Fruit fly (Drosophila melanogaster) whole organism, prepupa: ENCODE results near the gene CG6927.

Experiments used
- CG10669 ChIP-seq: fragments of 200-800 bp; sonication (Bioruptor generic); optimal IDR thresholded peaks from 3 replicates; lab custom pipeline; 2018; ENCODE audit warnings: missing biosample characterization, mild to moderate bottlenecking, missing genetic modification characterization, moderate library complexity
- CG11294 ChIP-seq: fragments of 200-800 bp; sonication (Bioruptor generic); IDR thresholded peaks from 2 replicates; pipeline ENCODE4 v1.3.6; 2022; ENCODE audit warnings: missing biosample characterization, missing genetic modification characterization
- CG11762 ChIP-seq: fragments of 200-800 bp; sonication (Bioruptor generic); optimal IDR thresholded peaks from 3 replicates; lab custom pipeline; 2016; ENCODE audit warnings: missing biosample characterization, missing genetic modification characterization; ENCODE audit not compliant: insufficient read depth
- CG11902 ChIP-seq: fragments of 200-800 bp; sonication (Bioruptor generic); optimal IDR thresholded peaks from 3 replicates; lab custom pipeline; 2016; ENCODE audit warnings: missing biosample characterization, missing genetic modification characterization
- CG15336 ChIP-seq: fragments of 200-800 bp; sonication (Bioruptor generic); IDR thresholded peaks from 2 replicates; pipeline ENCODE4 v1.3.6; 2022; ENCODE audit warnings: missing biosample characterization, missing genetic modification characterization
- CG16779 ChIP-seq: fragments of 200-800 bp; sonication (Bioruptor generic); optimal IDR thresholded peaks from 3 replicates; lab custom pipeline; 2017; ENCODE audit warnings: missing biosample characterization, mild to moderate bottlenecking, missing genetic modification characterization
- CG3032 ChIP-seq: fragments of 200-800 bp; optimal IDR thresholded peaks from 2 replicates; lab custom pipeline; 2019; ENCODE audit warnings: missing biosample characterization, mild to moderate bottlenecking, missing genetic modification characterization, moderate library complexity
- CG31627 ChIP-seq: fragments of 200-800 bp; sonication (Bioruptor generic); optimal IDR thresholded peaks from 3 replicates; lab custom pipeline; 2016; ENCODE audit warnings: missing biosample characterization, missing genetic modification characterization
- CG4318 ChIP-seq: fragments of 200-800 bp; sonication (Bioruptor generic); optimal IDR thresholded peaks from 3 replicates; lab custom pipeline; 2017; ENCODE audit warnings: missing biosample characterization, mild to moderate bottlenecking, missing genetic modification characterization
- CG6163 ChIP-seq: fragments of 200-800 bp; sonication (Bioruptor generic); IDR thresholded peaks from 3 replicates; pipeline ENCODE4 v1.3.6; 2022; ENCODE audit warnings: missing biosample characterization, missing genetic modification characterization
- CG6276 ChIP-seq: fragments of 200-800 bp; sonication (Bioruptor generic); optimal IDR thresholded peaks from 2 replicates; lab custom pipeline; 2017; ENCODE audit warnings: missing biosample characterization, mild to moderate bottlenecking, missing genetic modification characterization
- CG6792 ChIP-seq: fragments of 200-800 bp; sonication (Bioruptor generic); optimal IDR thresholded peaks from 3 replicates; lab custom pipeline; 2016; ENCODE audit warnings: missing biosample characterization, missing genetic modification characterization
- CG6808 ChIP-seq: fragments of 200-800 bp; sonication (Bioruptor generic); optimal IDR thresholded peaks from 3 replicates; lab custom pipeline; 2017; ENCODE audit warnings: missing biosample characterization, missing genetic modification characterization, mild to moderate bottlenecking, moderate library complexity, missing genetic modification reagents
- CG6854 ChIP-seq: fragments of 200-800 bp; sonication (Bioruptor generic); optimal IDR thresholded peaks from 2 replicates; lab custom pipeline; 2017; ENCODE audit warnings: missing biosample characterization, mild to moderate bottlenecking, missing genetic modification characterization
- CG7368 ChIP-seq: fragments of 200-800 bp; sonication (Bioruptor generic); optimal IDR thresholded peaks from 3 replicates; lab custom pipeline; 2016; ENCODE audit warnings: missing biosample characterization, missing genetic modification characterization
- CG8319 ChIP-seq: fragments of 200-800 bp; sonication (Bioruptor generic); optimal IDR thresholded peaks from 3 replicates; lab custom pipeline; 2016; ENCODE audit warnings: missing biosample characterization, missing genetic modification characterization
- CG9139 ChIP-seq: fragments of 200-800 bp; sonication (Bioruptor generic); optimal IDR thresholded peaks from 3 replicates; lab custom pipeline; 2017; ENCODE audit warnings: missing biosample characterization, mild to moderate bottlenecking, missing genetic modification characterization
- Eip75B ChIP-seq: fragments of 200-800 bp; sonication (Bioruptor generic); optimal IDR thresholded peaks from 3 replicates; lab custom pipeline; 2016; ENCODE audit warnings: missing biosample characterization, missing genetic modification characterization
- Eip78C ChIP-seq: fragments of 200-800 bp; sonication (Bioruptor generic); peaks from one replicate; lab custom pipeline; 2016; ENCODE audit warnings: missing biosample characterization, missing genetic modification characterization
- Eip93F ChIP-seq: fragments of 200-800 bp; sonication (Bioruptor generic); optimal IDR thresholded peaks from 2 replicates; lab custom pipeline; 2016; ENCODE audit warnings: missing biosample characterization, mild to moderate bottlenecking, missing genetic modification characterization
- Ets21C ChIP-seq: fragments of 200-800 bp; sonication (Bioruptor generic); optimal IDR thresholded peaks from 3 replicates; lab custom pipeline; 2016; ENCODE audit warnings: missing biosample characterization, missing genetic modification characterization
- Hr38 ChIP-seq: sonication (Bioruptor generic); optimal IDR thresholded peaks from 2 replicates; lab custom pipeline; 2016; ENCODE audit warnings: missing biosample characterization, missing genetic modification characterization
- Hr4 ChIP-seq: fragments of 200-800 bp; sonication (Bioruptor generic); optimal IDR thresholded peaks from 3 replicates; lab custom pipeline; 2016; ENCODE audit warnings: missing biosample characterization, missing genetic modification characterization
- Lpt ChIP-seq: fragments of 200-800 bp; sonication (Bioruptor generic); optimal IDR thresholded peaks from 3 replicates; lab custom pipeline; 2016; ENCODE audit warnings: missing biosample characterization, missing genetic modification characterization
- Met ChIP-seq: fragments of 200-800 bp; sonication (Bioruptor generic); optimal IDR thresholded peaks from 3 replicates; lab custom pipeline; 2016; ENCODE audit warnings: missing biosample characterization, missing genetic modification characterization
- OdsH ChIP-seq: fragments of 200-800 bp; sonication (Bioruptor generic); optimal IDR thresholded peaks from 3 replicates; lab custom pipeline; 2016; ENCODE audit warnings: missing biosample characterization, missing genetic modification characterization
- Smox ChIP-seq: fragments of 200-800 bp; sonication (Bioruptor generic); optimal IDR thresholded peaks from 3 replicates; lab custom pipeline; 2016; ENCODE audit warnings: missing biosample characterization, missing genetic modification characterization
- Sox102F ChIP-seq: fragments of 200-800 bp; sonication (Bioruptor generic); optimal IDR thresholded peaks from 2 replicates; lab custom pipeline; 2016; ENCODE audit warnings: missing biosample characterization, mild to moderate bottlenecking, missing genetic modification characterization
- Sox14 ChIP-seq: fragments of 200-800 bp; sonication (Bioruptor generic); optimal IDR thresholded peaks from 3 replicates; lab custom pipeline; 2016; ENCODE audit warnings: missing biosample characterization, missing genetic modification characterization
- Sox15 ChIP-seq: fragments of 200-800 bp; sonication (Bioruptor generic); optimal IDR thresholded peaks from 3 replicates; lab custom pipeline; 2016; ENCODE audit warnings: missing biosample characterization, missing genetic modification characterization
- achi ChIP-seq: fragments of 200-800 bp; sonication (Bioruptor generic); optimal IDR thresholded peaks from 3 replicates; lab custom pipeline; 2016; ENCODE audit warnings: missing biosample characterization, missing genetic modification characterization
- acj6 ChIP-seq: fragments of 200-800 bp; sonication (Bioruptor generic); optimal IDR thresholded peaks from 3 replicates; lab custom pipeline; 2016; ENCODE audit warnings: missing biosample characterization, missing genetic modification characterization
- dac ChIP-seq: fragments of 200-800 bp; sonication (Bioruptor generic); optimal IDR thresholded peaks from 2 replicates; lab custom pipeline; 2017; ENCODE audit warnings: missing biosample characterization, mild to moderate bottlenecking, missing genetic modification characterization
- dsx ChIP-seq: fragments of 200-800 bp; optimal IDR thresholded peaks from 3 replicates; lab custom pipeline; 2019; ENCODE audit warnings: missing biosample characterization, mild to moderate bottlenecking, missing genetic modification characterization, moderate library complexity; ENCODE audit not compliant: poor library complexity, severe bottlenecking
- esn ChIP-seq: fragments of 200-800 bp; sonication (Bioruptor generic); optimal IDR thresholded peaks from 2 replicates; lab custom pipeline; 2016; ENCODE audit warnings: missing biosample characterization, mild to moderate bottlenecking, missing genetic modification characterization, moderate library complexity
- fd59A ChIP-seq: fragments of 200-800 bp; sonication (Bioruptor generic); optimal IDR thresholded peaks from 2 replicates; lab custom pipeline; 2017; ENCODE audit warnings: missing biosample characterization, mild to moderate bottlenecking, missing genetic modification characterization, missing genetic modification reagents
- fd85E ChIP-seq: fragments of 200-800 bp; sonication (Bioruptor generic); optimal IDR thresholded peaks from 3 replicates; lab custom pipeline; 2016; ENCODE audit warnings: missing biosample characterization, missing genetic modification characterization
- fkh ChIP-seq: fragments of 200-800 bp; sonication (Bioruptor generic); optimal IDR thresholded peaks from 3 replicates; lab custom pipeline; 2017; ENCODE audit warnings: missing biosample characterization, mild to moderate bottlenecking, missing genetic modification characterization, moderate library complexity
- lz ChIP-seq: fragments of 200-800 bp; sonication (Bioruptor generic); optimal IDR thresholded peaks from 3 replicates; lab custom pipeline; 2016; ENCODE audit warnings: missing biosample characterization, missing genetic modification characterization
- net ChIP-seq: fragments of 200-800 bp; sonication (Bioruptor generic); optimal IDR thresholded peaks from 3 replicates; lab custom pipeline; 2016; ENCODE audit warnings: missing biosample characterization, missing genetic modification characterization
- pdm3 ChIP-seq: fragments of 200-800 bp; sonication (Bioruptor generic); optimal IDR thresholded peaks from 3 replicates; lab custom pipeline; 2016; ENCODE audit warnings: missing biosample characterization, missing genetic modification characterization
- spab ChIP-seq: fragments of 200-800 bp; sonication (Bioruptor generic); optimal IDR thresholded peaks from 2 replicates; lab custom pipeline; 2017; ENCODE audit warnings: missing biosample characterization, mild to moderate bottlenecking, missing genetic modification characterization, missing genetic modification reagents
- ss ChIP-seq, 2 experiments: fragments of 200-800 bp; sonication (Bioruptor generic); optimal IDR thresholded peaks; 2 replicates in 1 of 2; 3 replicates in 1 of 2; lab custom pipeline; 2017 to 2018; ENCODE audit warnings: mild to moderate bottlenecking in 2 of 2, missing biosample characterization in 2 of 2, missing genetic modification characterization in 2 of 2, moderate library complexity in 1 of 2
- topi ChIP-seq: fragments of 200-800 bp; sonication (Bioruptor generic); optimal IDR thresholded peaks from 3 replicates; lab custom pipeline; 2016; ENCODE audit warnings: missing biosample characterization, missing genetic modification characterization
- vri ChIP-seq: fragments of 200-800 bp; sonication (Bioruptor generic); optimal IDR thresholded peaks from 3 replicates; lab custom pipeline; 2016; ENCODE audit warnings: missing biosample characterization, mild to moderate bottlenecking, missing genetic modification characterization

The CG6927 gene

dm6 chrX:4908926-4909432 is 2.3 kb downstream of the CG6927 start, which contains the start of gene CG32772 (continued):
- TF ChIP-seq lz (peak; percentile 86), esn (GFP tag; lab: Kevin White, UChicago) (peak; percentile 91), Eip78C (peak; percentile 99), fd85E (GFP tag; lab: Kevin White, UChicago) (peak; percentile 93), CG8319 (GFP tag; lab: Kevin White, UChicago) (peak; percentile 96), Sox14 (GFP tag; lab: Kevin White, UChicago) (peak; percentile 89), CG9139 (GFP tag; lab: Kevin White, UChicago) (peak; percentile 100), CG11762 (GFP tag; lab: Kevin White, UChicago) (peak; percentile 96), topi (GFP tag; lab: Kevin White, UChicago) (peak; percentile 94), CG6276 (GFP tag; lab: Kevin White, UChicago) (peak; percentile 99), CG4318 (peak; percentile 74), achi (GFP tag; lab: Kevin White, UChicago) (peak; percentile 95), Ets21C (GFP tag; lab: Kevin White, UChicago) (peak; percentile 20), acj6 (peak; percentile 90), CG3032 (tag; lab: Kevin White, UChicago) (peak; percentile 97), CG6808 (GFP tag; lab: Kevin White, UChicago) (peak; percentile 99), fkh (GFP tag; lab: Kevin White, UChicago) (peak; percentile 13), dac (GFP tag; lab: Kevin White, UChicago) (peak; percentile 99)

DNA sequence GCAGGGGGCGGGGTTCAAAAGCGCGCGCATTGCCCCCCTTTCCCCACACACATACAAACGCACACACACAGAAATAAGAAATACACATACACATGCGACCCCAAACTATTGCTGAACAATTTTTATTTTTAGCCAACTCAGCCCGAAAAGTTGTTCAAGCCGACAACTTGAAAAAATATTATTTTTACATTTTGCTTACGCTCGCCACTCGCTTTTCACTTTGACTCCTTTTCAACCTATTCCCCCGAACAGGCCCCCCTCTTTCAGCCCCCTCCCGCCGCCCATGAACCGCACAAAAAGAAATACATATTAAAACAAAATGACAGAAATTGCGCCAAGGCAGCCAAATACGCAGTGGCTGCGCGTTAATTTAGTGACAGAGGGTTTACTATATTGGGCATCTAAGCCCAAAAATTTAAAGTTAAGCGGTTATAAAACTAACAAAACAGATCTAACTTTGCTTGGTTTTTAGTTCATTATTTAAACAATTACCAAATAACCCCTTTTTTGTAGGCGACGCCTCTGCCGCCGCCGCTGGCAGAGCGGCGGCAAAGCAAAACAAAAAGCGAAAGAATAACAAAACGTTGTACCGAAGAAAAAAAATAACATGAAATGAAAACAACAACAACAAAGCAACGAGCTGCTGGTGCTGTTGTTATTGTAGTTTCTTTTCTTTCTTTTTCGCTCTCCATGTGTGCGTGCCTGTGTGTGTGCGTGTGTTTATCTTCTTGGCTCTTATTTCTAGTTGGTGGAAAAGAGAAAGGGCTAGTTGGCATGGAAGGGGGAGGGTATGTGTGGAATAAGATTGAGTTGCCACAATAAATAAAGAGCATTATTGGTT is 3.5 kb downstream of the CG6927 start:
- peak; percentile 100 for TF ChIP-seq CG10669 (GFP tag; lab: Kevin White, UChicago)
- TF ChIP-seq CG6854: peak; percentile 100
- TF ChIP-seq CG11294: peak; percentile 99
- peak; percentile 100 for TF ChIP-seq fd59A (GFP tag; lab: Kevin White, UChicago)
- peak; percentile 100 for TF ChIP-seq dac (GFP tag; lab: Kevin White, UChicago)
- peak; percentile 100 for TF ChIP-seq CG11762 (GFP tag; lab: Kevin White, UChicago)
- TF ChIP-seq Hr4 (GFP tag; lab: Kevin White, UChicago): peak; percentile 100
- peak; percentile 100 for TF ChIP-seq net (GFP tag; lab: Kevin White, UChicago)
- TF ChIP-seq OdsH (GFP tag; lab: Kevin White, UChicago): peak; percentile 100
- TF ChIP-seq Sox15 (GFP tag; lab: Kevin White, UChicago): peak; percentile 100
- peak; percentile 100 for TF ChIP-seq Sox14 (GFP tag; lab: Kevin White, UChicago)
- peak; percentile 100 for TF ChIP-seq pdm3 (GFP tag; lab: Kevin White, UChicago)
- TF ChIP-seq CG9139 (GFP tag; lab: Kevin White, UChicago): peak; percentile 100
- TF ChIP-seq acj6: peak; percentile 100
- peak; percentile 100 for TF ChIP-seq Ets21C (GFP tag; lab: Kevin White, UChicago)
- TF ChIP-seq CG16779: peak; percentile 99
- TF ChIP-seq Hr38: peak; percentile 96
- peak; percentile 100 for TF ChIP-seq Eip93F (GFP tag; lab: Kevin White, UChicago)
- TF ChIP-seq CG31627 (GFP tag; lab: Kevin White, UChicago): peak; percentile 100
- TF ChIP-seq Lpt (GFP tag; lab: Kevin White, UChicago): peak; percentile 100
- peak; percentile 100 for TF ChIP-seq CG7368 (GFP tag; lab: Kevin White, UChicago)
- TF ChIP-seq achi (GFP tag; lab: Kevin White, UChicago): peak; percentile 99
- peak; percentile 99 for TF ChIP-seq fd85E (GFP tag; lab: Kevin White, UChicago)
- TF ChIP-seq CG6808 (GFP tag; lab: Kevin White, UChicago): peak; percentile 99
- TF ChIP-seq lz: peak; percentile 100
- TF ChIP-seq CG15336 (GFP tag; lab: Robert Waterston, UW): peak; percentile 100
- TF ChIP-seq CG6163: peak; percentile 100
- TF ChIP-seq Met (GFP tag; lab: Kevin White, UChicago): peak; percentile 100
- peak; percentile 100 for TF ChIP-seq Smox (GFP tag; lab: Kevin White, UChicago)
- TF ChIP-seq ss (GFP tag; optimal IDR thresholded peaks at IDR 0.05; lab: Kevin White, UChicago): peak; percentile 100
- TF ChIP-seq Eip75B (GFP tag; lab: Kevin White, UChicago): peak; percentile 100
- peak; percentile 100 for TF ChIP-seq spab
- peak; percentile 100 for TF ChIP-seq CG11902 (GFP tag; lab: Kevin White, UChicago)
- TF ChIP-seq CG6792 (GFP tag; lab: Kevin White, UChicago): peak; percentile 100
- TF ChIP-seq Eip78C: peak; percentile 100
- peak; percentile 100 for TF ChIP-seq Sox102F
- peak; percentile 100 for TF ChIP-seq vri (GFP tag; lab: Kevin White, UChicago)
- peak; percentile 100 for TF ChIP-seq dsx (GFP tag; lab: Kevin White, UChicago)
